Worm (Caenorhabditis elegans): ENCODE data around the gene F44B9.5.

DNA sequence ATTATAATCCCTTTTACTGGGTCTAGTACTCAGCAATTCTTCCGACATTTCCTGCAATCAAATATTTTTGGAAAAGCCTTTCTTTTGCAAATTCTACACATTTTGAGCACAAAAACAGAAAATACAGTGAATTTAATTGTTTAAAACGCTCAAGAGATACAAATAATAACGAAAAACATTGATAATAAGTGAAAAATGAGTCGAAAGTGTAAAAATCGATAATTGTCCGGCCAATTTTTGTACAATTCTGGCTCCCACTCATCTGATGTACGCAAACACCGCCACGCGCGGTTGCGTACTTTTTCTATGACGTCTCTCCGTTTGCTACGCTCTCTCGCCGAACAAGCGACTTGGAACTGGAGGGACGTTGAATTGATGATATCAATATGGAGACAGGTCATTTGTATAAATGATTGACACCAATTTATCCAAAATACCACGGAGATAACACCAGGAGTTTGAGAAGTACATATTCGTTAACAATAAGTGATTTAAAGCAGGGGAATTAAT, 4.5 kb upstream of the F44B9.5 start, which contains the start of gene lin-36:
- TF ChIP-seq ceh-45 (GFP tag; IDR thresholded peaks at IDR 0.05) (no peak), elt-2 (tag; optimal IDR thresholded peaks at IDR 0.05) (peak; percentile 49), hlh-8 (tag; optimal IDR thresholded peaks at IDR 0.05) (no peak), tbx-7 (tag; optimal IDR thresholded peaks at IDR 0.05) (no peak)
